Fruit fly (Drosophila melanogaster) whole organism: ENCODE measurements around the gene Srp9.

Source experiments
- CG8478 ChIP-seq: fragments of >200 bp; optimal IDR thresholded peaks from 2 replicates; lab custom pipeline; 2018; ENCODE audit warnings: inconsistent platforms
- Dll ChIP-seq: fragments of >200 bp; optimal IDR thresholded peaks from 2 replicates; lab custom pipeline; 2017
- EcR ChIP-seq, 2 experiments: fragments of >200 bp; optimal IDR thresholded peaks; 2 replicates each; lab custom pipeline; 2017; ENCODE audit warnings: missing biosample characterization in 2 of 2, missing genetic modification characterization in 2 of 2, missing genetic modification reagents in 2 of 2
- pan ChIP-seq: fragments of >200 bp; optimal IDR thresholded peaks from 2 replicates; lab custom pipeline; 2017
- psq ChIP-seq: fragments of >200 bp; optimal IDR thresholded peaks from 2 replicates; lab custom pipeline; 2017
- usp ChIP-seq: fragments of >200 bp; optimal IDR thresholded peaks from 2 replicates; lab custom pipeline; 2017; ENCODE audit warnings: missing biosample characterization, missing genetic modification characterization, mixed read lengths

- TF ChIP-seq pan (no peak), psq (lab: Kevin White, UChicago) (no peak), Dll (lab: Kevin White, UChicago) (no peak), usp (GFP tag; lab: Kevin White, UChicago) (no peak), CG8478 (lab: Kevin White, UChicago) (no peak), EcR (GFP tag; optimal IDR thresholded peaks at IDR 0.05; lab: Kevin White, UChicago) (no peak)
Measured at dm6 chr3L:7946222-7946621, 10.0 kb downstream of the Srp9 start, which contains the start of gene CG43880.
